Fruit fly (Drosophila melanogaster): ENCODE data around the gene Cht6.

DNA sequence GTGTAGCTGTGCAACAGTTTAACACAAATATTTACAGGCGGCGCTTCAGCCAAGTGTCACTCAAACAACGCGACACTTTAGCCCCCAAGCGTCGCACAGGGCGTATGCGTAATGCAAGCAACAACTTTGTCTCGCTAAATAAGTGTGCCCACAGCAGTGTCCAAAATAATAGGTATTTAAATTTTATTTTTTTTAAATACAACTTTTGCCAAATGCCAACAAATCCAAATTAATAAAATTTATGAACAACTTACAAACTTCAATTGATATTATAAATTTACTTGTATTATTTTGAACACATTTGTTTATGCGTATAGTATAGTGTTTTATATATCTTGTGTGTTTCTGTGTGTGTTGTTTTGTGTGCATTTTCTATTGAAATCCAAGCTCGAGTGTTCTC, 41.3 kb downstream of the Cht6 start:
- TF ChIP-seq CG8478 (optimal IDR thresholded peaks at IDR 0.05) = no peak
- TF ChIP-seq CTCF (optimal IDR thresholded peaks at IDR 0.05) = no peak
